Worm (Caenorhabditis elegans) whole organism, L2 larva: ENCODE results near the gene kel-1.

Experiments
- C34F6.9 ChIP-seq: fragments of 150-350 bp; optimal IDR thresholded peaks from 2 replicates; lab custom pipeline; 2014; ENCODE audit warnings: missing biosample characterization, missing genetic modification characterization
- F13H6.1 ChIP-seq: sonication (generic microtip); optimal IDR thresholded peaks from 2 replicates; lab custom pipeline; 2016; ENCODE audit warnings: missing genetic modification characterization, missing compliant biosample characterization
- R02D3.7 ChIP-seq: fragments of 150-350 bp; optimal IDR thresholded peaks from 2 replicates; lab custom pipeline; 2014; ENCODE audit warnings: missing biosample characterization, missing genetic modification characterization
- ZK546.5 ChIP-seq: sonication (generic microtip); optimal IDR thresholded peaks from 2 replicates; lab custom pipeline; 2017; ENCODE audit warnings: missing biosample characterization, missing genetic modification characterization
- alr-1 ChIP-seq: fragments of 150-350 bp; optimal IDR thresholded peaks from 2 replicates; lab custom pipeline; 2014; ENCODE audit warnings: missing biosample characterization, missing genetic modification characterization
- aly-2 ChIP-seq: fragments of 150-350 bp; optimal IDR thresholded peaks from 2 replicates; lab custom pipeline; 2014; ENCODE audit warnings: missing biosample characterization, missing genetic modification characterization
- ama-1 ChIP-seq: fragments of 150-350 bp; optimal IDR thresholded peaks from 2 replicates; lab custom pipeline; 2018; ENCODE audit warnings: inconsistent platforms
- blmp-1 ChIP-seq: sonication (generic microtip); optimal IDR thresholded peaks from 2 replicates; lab custom pipeline; 2017; ENCODE audit warnings: missing genetic modification characterization, mild to moderate bottlenecking, missing compliant biosample characterization, antibody characterized with exemption, moderate library complexity; ENCODE audit not compliant: insufficient read depth
- ceh-16 ChIP-seq: fragments of 150-350 bp; optimal IDR thresholded peaks from 2 replicates; lab custom pipeline; 2014; ENCODE audit warnings: missing biosample characterization, missing genetic modification characterization
- ceh-82 ChIP-seq: fragments of 150-350 bp; optimal IDR thresholded peaks from 2 replicates; lab custom pipeline; 2014; ENCODE audit warnings: missing biosample characterization, missing genetic modification characterization
- crh-2 ChIP-seq: sonication (generic microtip); optimal IDR thresholded peaks from 2 replicates; lab custom pipeline; 2017; ENCODE audit warnings: missing biosample characterization, missing genetic modification characterization
- dmd-4 ChIP-seq: sonication (generic microtip); optimal IDR thresholded peaks from 2 replicates; lab custom pipeline; 2017; ENCODE audit warnings: missing biosample characterization, missing genetic modification characterization
- egl-27 ChIP-seq: sonication (generic microtip); optimal IDR thresholded peaks from 3 replicates; lab custom pipeline; 2017; ENCODE audit warnings: missing biosample characterization, missing genetic modification reagents, missing genetic modification characterization
- elt-1 ChIP-seq: fragments of 150-350 bp; optimal IDR thresholded peaks from 2 replicates; lab custom pipeline; 2014; ENCODE audit warnings: missing biosample characterization, missing genetic modification characterization
- elt-3 ChIP-seq: sonication (generic microtip); optimal IDR thresholded peaks from 2 replicates; lab custom pipeline; 2017; ENCODE audit warnings: missing biosample characterization, missing genetic modification characterization
- fos-1 ChIP-seq: fragments of 150-350 bp; optimal IDR thresholded peaks from 2 replicates; lab custom pipeline; 2014; ENCODE audit warnings: missing biosample characterization, missing genetic modification characterization
- gmeb-1 ChIP-seq: fragments of 150-350 bp; optimal IDR thresholded peaks from 2 replicates; lab custom pipeline; 2014; ENCODE audit warnings: missing biosample characterization, missing genetic modification characterization
- lin-11 ChIP-seq: fragments of 150-350 bp; sonication (generic microtip); optimal IDR thresholded peaks from 2 replicates; lab custom pipeline; 2014; ENCODE audit warnings: missing biosample characterization, missing genetic modification characterization, inconsistent platforms, mixed read lengths
- lin-13 ChIP-seq: fragments of 150-350 bp; optimal IDR thresholded peaks from 2 replicates; lab custom pipeline; 2014; ENCODE audit warnings: missing biosample characterization, missing genetic modification reagents, missing genetic modification characterization
- lin-39 ChIP-seq: fragments of 150-350 bp; optimal IDR thresholded peaks from 2 replicates; lab custom pipeline; 2014; ENCODE audit warnings: missing biosample characterization, missing genetic modification reagents, missing genetic modification characterization
- lsy-2 ChIP-seq, 2 experiments: fragments of 150-350 bp in 1 of 2; sonication (generic microtip) in 1 of 2; optimal IDR thresholded peaks; 2 replicates each; lab custom pipeline; 2014 to 2017; ENCODE audit warnings: missing biosample characterization in 2 of 2, missing genetic modification characterization in 2 of 2
- mab-5 ChIP-seq: fragments of 150-350 bp; optimal IDR thresholded peaks from 2 replicates; lab custom pipeline; 2014; ENCODE audit warnings: missing biosample characterization, missing genetic modification characterization
- mbf-1 ChIP-seq: sonication (generic microtip); optimal IDR thresholded peaks from 2 replicates; lab custom pipeline; 2017; ENCODE audit warnings: missing biosample characterization, missing genetic modification characterization
- mdl-1 ChIP-seq, 2 experiments: fragments of 150-350 bp in 1 of 2; sonication (generic microtip) in 1 of 2; optimal IDR thresholded peaks; 2 replicates each; lab custom pipeline; 2017; ENCODE audit warnings: missing biosample characterization in 2 of 2, missing genetic modification characterization in 2 of 2
- nhr-10 ChIP-seq: sonication (generic microtip); optimal IDR thresholded peaks from 2 replicates; lab custom pipeline; 2017; ENCODE audit warnings: missing biosample characterization, missing genetic modification characterization
- nhr-11 ChIP-seq: fragments of 150-350 bp; optimal IDR thresholded peaks from 2 replicates; lab custom pipeline; 2014; ENCODE audit warnings: missing biosample characterization, missing genetic modification characterization
- nhr-12 ChIP-seq: fragments of 150-350 bp; optimal IDR thresholded peaks from 2 replicates; lab custom pipeline; 2014; ENCODE audit warnings: missing biosample characterization, missing genetic modification characterization
- nhr-129 ChIP-seq: fragments of 150-350 bp; optimal IDR thresholded peaks from 2 replicates; lab custom pipeline; 2014; ENCODE audit warnings: missing biosample characterization, missing genetic modification characterization
- nhr-21 ChIP-seq: fragments of 150-350 bp; optimal IDR thresholded peaks from 2 replicates; lab custom pipeline; 2014; ENCODE audit warnings: missing biosample characterization, missing genetic modification characterization
- nhr-23 ChIP-seq: fragments of 150-350 bp; optimal IDR thresholded peaks from 2 replicates; lab custom pipeline; 2014; ENCODE audit warnings: missing biosample characterization, missing genetic modification reagents, missing genetic modification characterization
- nhr-237 ChIP-seq: fragments of 150-350 bp; optimal IDR thresholded peaks from 2 replicates; lab custom pipeline; 2014; ENCODE audit warnings: missing biosample characterization, missing genetic modification characterization
- nhr-25 ChIP-seq: fragments of 150-350 bp; sonication (generic microtip); optimal IDR thresholded peaks from 3 replicates; lab custom pipeline; 2014; ENCODE audit warnings: missing biosample characterization, missing genetic modification characterization
- nhr-6 ChIP-seq: fragments of 150-350 bp; optimal IDR thresholded peaks from 2 replicates; lab custom pipeline; 2014; ENCODE audit warnings: missing biosample characterization, missing genetic modification characterization
- nhr-77 ChIP-seq: fragments of 150-350 bp; optimal IDR thresholded peaks from 2 replicates; lab custom pipeline; 2014; ENCODE audit warnings: missing biosample characterization, missing genetic modification characterization
- sem-4 ChIP-seq: fragments of 150-350 bp; optimal IDR thresholded peaks from 2 replicates; lab custom pipeline; 2014; ENCODE audit warnings: missing biosample characterization, missing genetic modification reagents, missing genetic modification characterization
- skn-1 ChIP-seq: sonication (generic microtip); optimal IDR thresholded peaks from 2 replicates; lab custom pipeline; 2017; ENCODE audit warnings: missing biosample characterization, missing genetic modification characterization
- sma-3 ChIP-seq: sonication (generic microtip); optimal IDR thresholded peaks from 2 replicates; lab custom pipeline; 2016; ENCODE audit warnings: missing genetic modification reagents, missing genetic modification characterization, missing compliant biosample characterization
- sma-9 ChIP-seq, 2 experiments: fragments of 150-350 bp in 1 of 2; sonication (generic microtip) in 1 of 2; optimal IDR thresholded peaks; 2 replicates each; lab custom pipeline; 2014 to 2016; ENCODE audit warnings: missing genetic modification characterization in 2 of 2, mild to moderate bottlenecking in 1 of 2, missing biosample characterization in 1 of 2, missing compliant biosample characterization in 1 of 2, missing genetic modification reagents in 1 of 2, moderate library complexity in 1 of 2
- snpc-4 ChIP-seq: fragments of 150-350 bp; optimal IDR thresholded peaks from 2 replicates; lab custom pipeline; 2014; ENCODE audit warnings: missing biosample characterization, missing genetic modification characterization
- unc-55 ChIP-seq: fragments of 150-350 bp; sonication (generic microtip); optimal IDR thresholded peaks from 3 replicates; lab custom pipeline; 2014; ENCODE audit warnings: missing biosample characterization, missing genetic modification reagents, missing genetic modification characterization
- unc-62 ChIP-seq: fragments of 150-350 bp; optimal IDR thresholded peaks from 2 replicates; lab custom pipeline; 2014; ENCODE audit warnings: missing biosample characterization, missing genetic modification reagents, missing genetic modification characterization
- zag-1 ChIP-seq: fragments of 150-350 bp; optimal IDR thresholded peaks from 2 replicates; lab custom pipeline; 2014; ENCODE audit warnings: missing biosample characterization, missing genetic modification characterization
- ztf-11 ChIP-seq: sonication (generic microtip); optimal IDR thresholded peaks from 2 replicates; lab custom pipeline; 2017; ENCODE audit warnings: missing biosample characterization, missing genetic modification characterization
- ztf-4 ChIP-seq: fragments of 150-350 bp; optimal IDR thresholded peaks from 2 replicates; lab custom pipeline; 2014; ENCODE audit warnings: missing biosample characterization, missing genetic modification characterization

The kel-1 gene

ce11 chrII:11721604-11722003 is 32.9 kb downstream of the kel-1 start:
- TF ChIP-seq F13H6.1 (tag; lab: Kevin White, UChicago), result no peak
- no peak for TF ChIP-seq egl-27 (tag; lab: Kevin White, UChicago)
- TF ChIP-seq elt-1 (tag; lab: Kevin White, UChicago), result no peak
- TF ChIP-seq C34F6.9 (tag; lab: Kevin White, UChicago), result no peak
- no peak for TF ChIP-seq lin-13 (GFP tag; lab: Kevin White, UChicago)
- TF ChIP-seq crh-2, result no peak
- TF ChIP-seq fos-1, result no peak
- no peak for TF ChIP-seq blmp-1 (tag; lab: Kevin White, UChicago)
- TF ChIP-seq gmeb-1, result no peak
- TF ChIP-seq sem-4 (tag; lab: Kevin White, UChicago), result no peak
- no peak for TF ChIP-seq unc-62 (GFP tag; lab: Kevin White, UChicago)
- no peak for TF ChIP-seq lin-39
- TF ChIP-seq nhr-23, result no peak
- TF ChIP-seq lsy-2 (tag; optimal IDR thresholded peaks at IDR 0.05; lab: Kevin White, UChicago), result no peak

DNA sequence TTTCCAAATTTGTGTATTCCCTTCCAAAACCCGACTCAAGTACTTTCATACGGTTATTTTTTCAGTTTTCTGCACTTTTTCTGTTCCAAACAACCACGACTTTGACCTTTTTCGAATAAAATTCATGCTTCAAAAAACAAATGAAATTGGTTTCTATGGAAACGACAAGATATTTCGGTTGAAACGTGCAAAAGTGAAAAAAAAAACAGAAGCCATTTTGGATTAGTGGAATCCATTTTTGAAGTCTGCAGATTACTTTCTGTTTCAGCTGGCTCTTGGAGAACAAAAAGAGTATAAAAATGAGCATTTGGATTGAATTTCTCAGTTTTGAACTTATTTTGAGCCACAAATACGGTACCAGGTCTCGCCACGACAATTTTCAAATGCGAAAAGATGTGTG is 33.4 kb downstream of the kel-1 start:
- TF ChIP-seq sem-4 (tag; lab: Kevin White, UChicago) (no peak), ceh-82 (tag; lab: Kevin White, UChicago) (no peak), nhr-11 (tag; lab: Kevin White, UChicago) (no peak), mab-5 (tag; lab: Kevin White, UChicago) (no peak), sma-9 (GFP tag; optimal IDR thresholded peaks at IDR 0.05; lab: Kevin White, UChicago) (no peak), sma-9 (tag; optimal IDR thresholded peaks at IDR 0.05; lab: Kevin White, UChicago) (no peak), aly-2 (no peak), snpc-4 (tag; lab: Kevin White, UChicago) (no peak), ceh-16 (no peak), lsy-2 (tag; optimal IDR thresholded peaks at IDR 0.05; lab: Kevin White, UChicago) (peak in 1 of 2 experiments; percentile 23), lin-11 (tag; lab: Kevin White, UChicago) (peak; percentile 7), fos-1 (no peak), C34F6.9 (tag; lab: Kevin White, UChicago) (peak; percentile 40)

- TF ChIP-seq ztf-11 (tag; lab: Kevin White, UChicago) (no peak), sma-3 (GFP tag; lab: Kevin White, UChicago) (no peak), lin-13 (GFP tag; lab: Kevin White, UChicago) (no peak), nhr-77 (tag; lab: Kevin White, UChicago) (no peak), nhr-129 (peak; percentile 77), egl-27 (tag; lab: Kevin White, UChicago) (no peak), mbf-1 (tag; lab: Kevin White, UChicago) (no peak)
- TF ChIP-seq, all 48 proteins: peak for 1
These were observed 35.2 kb downstream of the kel-1 start, which contains the start of gene ldh-1 for ce11 chrII:11723904-11724303. ldh-1 (plus strand) TSS chrII:11724204.

- no peak for TF ChIP-seq nhr-12 (tag; lab: Kevin White, UChicago)
- TF ChIP-seq mbf-1 (tag; lab: Kevin White, UChicago), result no peak
- peak; percentile 8 for TF ChIP-seq blmp-1 (tag; lab: Kevin White, UChicago)
- TF ChIP-seq aly-2, result no peak
- TF ChIP-seq ama-1 (lab: Kevin White, UChicago), result no peak
- peak; percentile 64 for TF ChIP-seq crh-2
- peak; percentile 18 for TF ChIP-seq mab-5 (tag; lab: Kevin White, UChicago)
- TF ChIP-seq nhr-129, result peak; percentile 42
- no peak for TF ChIP-seq elt-3 (tag; lab: Kevin White, UChicago)
- peak; percentile 65 for TF ChIP-seq sem-4 (tag; lab: Kevin White, UChicago)
- TF ChIP-seq gmeb-1, result no peak
- TF ChIP-seq nhr-21 (tag; lab: Kevin White, UChicago), result no peak
- peak; percentile 39 for TF ChIP-seq F13H6.1 (tag; lab: Kevin White, UChicago)
- TF ChIP-seq skn-1 (tag; lab: Kevin White, UChicago), result no peak
- no peak for TF ChIP-seq lin-11 (tag; lab: Kevin White, UChicago)
- TF ChIP-seq elt-1 (tag; lab: Kevin White, UChicago), result no peak
- no peak for TF ChIP-seq ZK546.5 (tag; lab: Kevin White, UChicago)
- peak; percentile 80 for TF ChIP-seq C34F6.9 (tag; lab: Kevin White, UChicago)
- peak; percentile 52 for TF ChIP-seq nhr-25 (tag; lab: Kevin White, UChicago)
- no peak for TF ChIP-seq ztf-4
- peak; percentile 3 for TF ChIP-seq lin-13 (GFP tag; lab: Kevin White, UChicago)
- peak; percentile 10 for TF ChIP-seq fos-1
- TF ChIP-seq snpc-4 (tag; lab: Kevin White, UChicago), result no peak
- TF ChIP-seq unc-62 (GFP tag; lab: Kevin White, UChicago), result no peak
- peak; percentile 48 for TF ChIP-seq sma-9 (GFP tag; optimal IDR thresholded peaks at IDR 0.05; lab: Kevin White, UChicago)
- no peak for TF ChIP-seq sma-9 (tag; optimal IDR thresholded peaks at IDR 0.05; lab: Kevin White, UChicago)
- no peak for TF ChIP-seq alr-1 (tag; lab: Kevin White, UChicago)
- TF ChIP-seq nhr-77 (tag; lab: Kevin White, UChicago), result no peak
- no peak for TF ChIP-seq nhr-237 (tag; lab: Kevin White, UChicago)
- TF ChIP-seq unc-55, result peak; percentile 1
- no peak for TF ChIP-seq sma-3 (GFP tag; lab: Kevin White, UChicago)
- no peak for TF ChIP-seq nhr-11 (tag; lab: Kevin White, UChicago)
- no peak for TF ChIP-seq ceh-16
- peak; percentile 26 for TF ChIP-seq nhr-6 (tag; lab: Kevin White, UChicago)
- peak; percentile 55 for TF ChIP-seq zag-1 (tag; lab: Kevin White, UChicago)
- no peak for TF ChIP-seq ceh-82 (tag; lab: Kevin White, UChicago)
- no peak for TF ChIP-seq nhr-10 (tag; lab: Kevin White, UChicago)
- peak; percentile 4 to 13 for TF ChIP-seq mdl-1 (tag; optimal IDR thresholded peaks at IDR 0.05; lab: Kevin White, UChicago)
- no peak for TF ChIP-seq dmd-4 (tag; lab: Kevin White, UChicago)
- no peak for TF ChIP-seq R02D3.7
These were observed 35.6 kb downstream of the kel-1 start for ce11 chrII:11724362-11724761.
